Worm (Caenorhabditis elegans): ENCODE measurements around the gene hhat-2.
A peak's percentile ranks its signal among the peaks of the same experiment; 100 is the strongest.

Gene hhat-2

ce11 chrIV:14824878-14825352, 4.0 kb downstream of the hhat-2 start, which contains the start of gene sec-61.A (continued):
- peak; percentile 62 for TF ChIP-seq C04F5.9 (tag; optimal IDR thresholded peaks at IDR 0.05)
- no peak for TF ChIP-seq Y116A8C.19 (tag; optimal IDR thresholded peaks at IDR 0.05; ENCODE audit: borderline replicate concordance)
- peak; percentile 34 for TF ChIP-seq rnt-1 (tag; optimal IDR thresholded peaks at IDR 0.05)
- peak; percentile 86 for TF ChIP-seq nhr-77 (tag; optimal IDR thresholded peaks at IDR 0.05)
- TF ChIP-seq ztf-4 (tag; optimal IDR thresholded peaks at IDR 0.05): no peak
- no peak for TF ChIP-seq mep-1 (tag; optimal IDR thresholded peaks at IDR 0.05)
- no peak for TF ChIP-seq pag-3 (tag; optimal IDR thresholded peaks at IDR 0.05; ENCODE audit: borderline replicate concordance, insufficient read depth)
- TF ChIP-seq ces-1 (GFP tag; optimal IDR thresholded peaks at IDR 0.05): no peak
- peak; percentile 29 for TF ChIP-seq C34B4.2 (tag; optimal IDR thresholded peaks at IDR 0.05)
- peak; percentile 90 for TF ChIP-seq lin-14 (GFP tag; optimal IDR thresholded peaks at IDR 0.05)
- peak; percentile 35 for TF ChIP-seq elt-2 (tag; optimal IDR thresholded peaks at IDR 0.05)
- TF ChIP-seq ztf-11 (tag; optimal IDR thresholded peaks at IDR 0.05): peak in 1 of 2 experiments; percentile 65
- TF ChIP-seq pqm-1 (tag; optimal IDR thresholded peaks at IDR 0.05): no peak
- no peak for TF ChIP-seq nhr-28 (tag; optimal IDR thresholded peaks at IDR 0.05)
- TF ChIP-seq grh-1 (GFP tag; IDR thresholded peaks at IDR 0.05): peak; percentile 82
- TF ChIP-seq ceh-82 (tag; optimal IDR thresholded peaks at IDR 0.05): peak in 2 of 3 experiments; percentile 34 to 47
- TF ChIP-seq sox-4 (tag; optimal IDR thresholded peaks at IDR 0.05): peak; percentile 59
- TF ChIP-seq tbx-2 (tag; optimal IDR thresholded peaks at IDR 0.05): peak; percentile 89
- TF ChIP-seq nhr-19 (GFP tag; conservative IDR thresholded peaks at IDR 0.05): peak; percentile 73
- no peak for TF ChIP-seq nhr-84 (tag; optimal IDR thresholded peaks at IDR 0.05)
- peak; percentile 93 for TF ChIP-seq nhr-71 (tag; optimal IDR thresholded peaks at IDR 0.05)
- TF ChIP-seq jun-1 (tag; optimal IDR thresholded peaks at IDR 0.05): peak; percentile 2
- TF ChIP-seq dsc-1 (tag; optimal IDR thresholded peaks at IDR 0.05): peak; percentile 78
- TF ChIP-seq nhr-20 (tag; optimal IDR thresholded peaks at IDR 0.05): peak; percentile 87
- peak; percentile 46 for TF ChIP-seq lin-15B (tag; optimal IDR thresholded peaks at IDR 0.05)
- no peak for TF ChIP-seq nhr-11 (tag; optimal IDR thresholded peaks at IDR 0.05)
- peak; percentile 16 for TF ChIP-seq nhr-237 (tag; optimal IDR thresholded peaks at IDR 0.05)
- no peak for TF ChIP-seq ama-1 (optimal IDR thresholded peaks at IDR 0.05)
- peak in 1 of 2 experiments; percentile 27 for TF ChIP-seq egl-27 (tag; optimal IDR thresholded peaks at IDR 0.05)
- peak; percentile 51 for TF ChIP-seq snpc-4 (tag; optimal IDR thresholded peaks at IDR 0.05)
- TF ChIP-seq pax-3 (tag; optimal IDR thresholded peaks at IDR 0.05): peak; percentile 76
- TF ChIP-seq ceh-90 (tag; optimal IDR thresholded peaks at IDR 0.05): peak; percentile 50
- peak; percentile 2 for TF ChIP-seq unc-130 (tag; optimal IDR thresholded peaks at IDR 0.05)
- TF ChIP-seq efl-1 (optimal IDR thresholded peaks at IDR 0.05): peak; percentile 79 to 87
- peak; percentile 66 to 93 for TF ChIP-seq efl-1 (GFP tag; optimal IDR thresholded peaks at IDR 0.05 in 1 of 2)

DNA sequence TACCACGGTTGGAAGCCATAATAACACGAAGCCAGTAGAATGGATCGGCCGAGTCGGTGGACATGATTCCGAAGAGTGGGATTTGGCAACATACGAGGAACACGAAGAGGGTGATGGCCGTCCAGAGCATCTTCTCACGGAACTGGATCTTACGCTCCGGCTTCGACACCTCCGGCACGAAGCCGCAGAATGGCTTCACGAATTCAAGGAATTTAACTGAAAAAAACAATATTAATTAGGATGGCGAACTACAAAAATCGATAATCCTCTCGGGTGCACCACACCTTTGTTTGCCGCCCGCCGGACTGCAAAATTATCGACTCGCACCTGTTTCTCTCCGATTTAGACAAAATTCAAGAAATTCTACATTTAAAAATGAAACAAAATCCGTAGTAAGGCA, 4.7 kb downstream of the hhat-2 start:
- TF ChIP-seq mdl-1 (tag; optimal IDR thresholded peaks at IDR 0.05) (no peak), ceh-8 (GFP tag; optimal IDR thresholded peaks at IDR 0.05) (no peak), egl-27 (tag; optimal IDR thresholded peaks at IDR 0.05) (no peak), nhr-20 (tag; optimal IDR thresholded peaks at IDR 0.05) (no peak), ztf-11 (tag; optimal IDR thresholded peaks at IDR 0.05) (no peak), lin-35 (GFP tag; optimal IDR thresholded peaks at IDR 0.05) (no peak), unc-130 (tag; optimal IDR thresholded peaks at IDR 0.05) (no peak), unc-98 (GFP tag; IDR thresholded peaks at IDR 0.05) (no peak), sptf-1 (tag; optimal IDR thresholded peaks at IDR 0.05) (no peak), efl-3 (GFP tag; optimal IDR thresholded peaks at IDR 0.05) (no peak), ces-1 (GFP tag; optimal IDR thresholded peaks at IDR 0.05) (no peak), alr-1 (tag; optimal IDR thresholded peaks at IDR 0.05; ENCODE audit: borderline replicate concordance) (no peak), nhr-237 (tag; optimal IDR thresholded peaks at IDR 0.05) (no peak), hlh-4 (tag; optimal IDR thresholded peaks at IDR 0.05) (no peak), aha-1 (tag; optimal IDR thresholded peaks at IDR 0.05) (no peak)
